Fruit fly (Drosophila melanogaster) S2 (cell line): ENCODE results near the gene Or2a.

Experiments
- CG8478 ChIP-seq: fragments of >200 bp; optimal IDR thresholded peaks from 2 replicates; lab custom pipeline; 2018
- CTCF ChIP-seq, 2 experiments: fragments of >200 bp; optimal IDR thresholded peaks; 2 replicates each; lab custom pipeline; 2018

The Or2a gene

DNA sequence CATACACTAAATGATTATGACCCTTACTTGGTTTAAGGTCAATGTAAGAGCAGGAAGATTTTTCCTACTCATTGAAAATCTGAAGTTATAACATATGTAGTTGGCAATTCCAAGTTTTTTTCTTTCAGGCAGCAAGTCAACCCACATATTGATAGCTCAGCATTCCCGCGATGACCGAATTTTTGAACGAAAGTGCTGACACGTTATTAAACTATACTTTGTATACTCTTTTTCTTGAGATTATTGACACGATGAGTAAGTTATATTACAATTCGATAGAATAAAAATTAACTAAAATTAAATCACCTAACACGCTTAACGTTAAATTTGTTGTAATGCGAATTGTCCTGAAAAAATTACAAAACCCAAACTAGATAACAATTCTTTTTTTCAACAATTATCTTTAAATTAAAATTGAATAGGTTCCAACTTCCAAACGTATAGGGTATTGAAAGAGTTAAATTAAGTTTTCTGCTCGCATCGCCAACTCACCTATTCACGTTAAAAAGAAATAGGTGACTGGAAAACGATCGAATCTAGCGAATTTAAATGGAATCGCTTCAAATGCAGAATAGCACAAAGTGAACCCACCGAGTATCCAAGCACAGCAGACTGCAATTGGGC is 29.3 kb downstream of the Or2a start, which contains the start of gene Vml:
Gene Vml, plus strand, starts transcription at position 574 of the 624 bp plus-strand sequence.
- TF ChIP-seq CTCF (optimal IDR thresholded peaks at IDR 0.05; lab: Kevin White, UChicago) (no peak), CG8478 (lab: Kevin White, UChicago) (no peak)

dm6 chrX:2278782-2279304 is 32.8 kb downstream of the Or2a start:
- TF ChIP-seq CTCF (optimal IDR thresholded peaks at IDR 0.05; lab: Kevin White, UChicago) = no peak
- TF ChIP-seq CG8478 (lab: Kevin White, UChicago) = no peak

DNA sequence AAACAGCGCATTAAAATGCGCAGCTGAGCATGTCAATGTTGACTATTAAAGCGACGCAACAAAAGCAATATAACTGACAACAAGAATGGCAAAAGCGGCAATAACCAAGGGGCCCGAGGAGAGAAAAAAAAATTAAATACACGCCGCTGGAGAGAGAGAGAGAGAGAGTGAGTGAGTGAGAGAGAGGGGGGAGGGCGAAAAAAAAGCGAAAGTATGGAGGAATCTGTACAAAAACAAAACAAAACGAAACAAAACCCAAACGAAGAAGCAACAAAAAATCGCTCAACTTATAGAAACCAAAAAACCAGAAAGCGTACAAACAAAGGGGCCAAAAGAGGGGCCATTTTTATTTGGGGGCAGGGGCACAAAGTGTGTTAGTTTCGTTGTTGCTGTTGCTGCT is 37.4 kb downstream of the Or2a start:
- TF ChIP-seq CTCF (optimal IDR thresholded peaks at IDR 0.05; lab: Kevin White, UChicago) = no peak
- TF ChIP-seq CG8478 (lab: Kevin White, UChicago) = no peak

- TF ChIP-seq CTCF (optimal IDR thresholded peaks at IDR 0.05; lab: Kevin White, UChicago) (no peak), CG8478 (lab: Kevin White, UChicago) (no peak)
These were observed 40.2 kb downstream of the Or2a start for dm6 chrX:2286255-2286654.

DNA sequence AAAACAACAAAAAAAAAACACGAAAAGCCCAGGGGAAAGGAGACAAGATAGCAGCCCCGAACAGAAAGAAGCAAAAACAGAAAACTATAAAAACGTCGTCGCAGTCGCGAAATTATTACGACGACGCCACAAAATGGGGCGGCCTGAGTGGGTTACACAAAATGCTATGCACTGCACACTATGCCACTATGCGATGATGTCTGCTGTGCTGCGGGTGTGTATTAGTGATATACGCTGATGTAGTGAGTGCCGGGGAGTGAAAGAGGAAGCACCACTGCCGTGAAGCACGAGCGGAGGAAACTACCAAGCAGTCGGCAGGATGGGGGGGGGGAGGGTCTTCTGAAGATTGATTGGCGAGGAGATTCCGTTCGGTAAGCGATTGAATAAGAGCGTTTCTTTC is 41.0 kb downstream of the Or2a start:
- TF ChIP-seq CTCF (optimal IDR thresholded peaks at IDR 0.05; lab: Kevin White, UChicago) = no peak
- TF ChIP-seq CG8478 (lab: Kevin White, UChicago) = no peak

DNA sequence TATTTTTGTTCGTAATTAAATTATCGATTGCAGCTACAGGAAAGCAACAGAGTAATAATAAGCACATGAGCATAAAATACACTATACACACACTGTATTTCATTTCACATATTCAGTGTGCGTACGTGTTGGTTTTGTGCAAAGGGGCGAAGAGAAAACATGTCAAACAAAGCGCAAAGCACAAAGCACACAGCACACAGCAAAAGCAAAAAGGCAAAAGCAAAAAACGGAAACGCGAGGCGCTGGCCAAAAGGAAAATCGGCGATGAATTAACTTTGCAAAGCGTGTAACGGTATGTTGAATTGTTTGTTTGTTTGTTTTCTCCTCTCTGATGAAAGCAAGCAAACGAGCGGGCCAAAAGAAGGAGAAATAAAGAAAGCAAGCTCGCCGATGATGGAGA is 42.3 kb downstream of the Or2a start:
- no peak for TF ChIP-seq CG8478 (lab: Kevin White, UChicago)
- TF ChIP-seq CTCF (optimal IDR thresholded peaks at IDR 0.05; lab: Kevin White, UChicago) = no peak

DNA sequence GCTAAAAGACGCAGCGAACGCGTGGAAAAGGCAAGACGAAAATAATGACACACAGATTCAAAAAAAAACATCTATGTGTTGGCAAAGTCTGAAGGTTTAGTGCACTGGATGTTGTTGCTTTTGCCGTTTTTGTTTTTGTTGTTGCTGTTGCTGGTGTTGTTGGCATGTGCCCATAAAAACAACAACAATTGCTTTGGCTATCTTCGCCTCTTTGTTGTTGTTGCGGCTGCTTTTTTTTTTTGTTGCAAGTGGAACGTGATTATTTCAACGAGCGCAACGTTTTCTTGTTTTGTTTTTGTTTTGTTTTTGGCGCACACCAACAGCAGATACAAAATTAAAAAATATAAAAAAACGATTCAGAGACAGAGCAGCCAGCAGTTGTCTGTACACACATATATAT is 43.1 kb downstream of the Or2a start:
- no peak for TF ChIP-seq CG8478 (lab: Kevin White, UChicago)

DNA sequence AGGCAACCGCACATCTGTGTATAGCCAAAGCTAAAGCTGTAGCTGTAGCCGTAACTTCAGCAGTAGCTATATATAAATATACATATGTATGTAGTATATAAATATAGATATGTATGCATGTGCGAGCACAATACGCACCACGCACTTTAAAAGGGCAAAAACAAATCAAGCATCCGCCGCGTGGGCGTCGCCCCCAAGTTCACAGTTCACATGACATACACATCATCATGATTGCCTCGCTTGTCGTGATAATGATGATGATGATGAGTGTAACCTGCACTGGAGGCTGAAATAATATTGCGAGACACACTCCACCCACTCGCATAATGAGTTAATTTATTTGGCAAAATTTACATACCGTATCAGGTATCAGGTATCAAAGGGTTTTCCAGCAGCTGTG is 45.0 kb downstream of the Or2a start:
- TF ChIP-seq CTCF (optimal IDR thresholded peaks at IDR 0.05; lab: Kevin White, UChicago) (no peak), CG8478 (lab: Kevin White, UChicago) (no peak)

DNA sequence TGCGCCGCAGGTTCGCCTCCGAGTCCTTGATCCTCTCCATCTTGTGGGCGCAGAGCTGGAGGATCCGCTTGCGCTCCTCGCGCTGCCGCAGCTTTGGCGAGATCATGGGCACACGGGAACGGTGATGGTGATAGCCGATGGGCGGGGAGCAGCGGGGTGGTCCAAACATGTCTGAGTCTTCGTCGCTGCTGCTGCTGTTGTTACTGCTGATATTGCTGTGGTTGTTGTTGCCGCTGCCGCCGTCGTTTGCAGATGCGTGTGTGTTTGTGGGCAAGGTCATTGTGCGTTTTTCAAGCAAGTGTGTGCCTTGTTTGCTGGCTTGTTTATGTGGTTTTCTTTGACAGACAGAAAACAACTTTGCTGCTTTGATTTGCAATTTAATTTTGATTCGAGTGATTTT is 46.4 kb downstream of the Or2a start:
- TF ChIP-seq CG8478 (lab: Kevin White, UChicago) = no peak
- no peak for TF ChIP-seq CTCF (optimal IDR thresholded peaks at IDR 0.05; lab: Kevin White, UChicago)

DNA sequence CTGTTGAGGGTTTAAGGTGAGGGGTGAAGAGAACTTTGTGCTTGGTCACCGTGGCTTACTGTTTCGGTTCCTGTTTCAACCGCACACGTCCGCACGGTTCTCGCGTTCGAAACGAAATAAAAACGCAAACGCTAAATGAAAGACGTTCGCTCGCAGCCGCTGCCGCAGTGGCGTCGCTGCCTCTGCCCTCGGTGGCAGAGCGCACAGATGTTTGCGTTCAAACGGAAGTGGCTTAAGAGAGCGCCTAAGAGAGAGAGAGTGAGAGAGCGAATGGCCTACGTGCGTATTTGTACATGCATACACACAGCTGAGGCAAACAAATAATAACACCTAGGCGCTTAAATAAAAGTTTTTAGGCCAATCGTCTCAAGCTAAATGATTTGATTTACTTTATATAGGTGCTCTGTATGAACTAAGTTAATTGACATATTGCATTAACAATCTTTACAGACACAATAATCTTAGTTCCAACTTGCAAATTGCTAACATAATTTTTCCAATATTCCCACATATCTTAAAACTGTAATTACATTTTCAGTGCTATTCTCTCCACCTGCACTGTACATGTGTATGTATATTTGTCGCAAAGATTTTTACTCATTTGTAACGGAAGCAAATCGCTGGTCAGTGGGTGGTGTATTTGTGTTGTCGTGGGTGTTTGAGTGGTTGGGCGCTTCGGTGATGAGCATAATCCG is 47.4 kb downstream of the Or2a start, which contains the start of gene CG2865:
Gene CG2865, minus strand, starts transcription at position 118 of the 695 bp plus-strand sequence.
- TF ChIP-seq CG8478 (lab: Kevin White, UChicago) (no peak), CTCF (optimal IDR thresholded peaks at IDR 0.05; lab: Kevin White, UChicago) (no peak)

DNA sequence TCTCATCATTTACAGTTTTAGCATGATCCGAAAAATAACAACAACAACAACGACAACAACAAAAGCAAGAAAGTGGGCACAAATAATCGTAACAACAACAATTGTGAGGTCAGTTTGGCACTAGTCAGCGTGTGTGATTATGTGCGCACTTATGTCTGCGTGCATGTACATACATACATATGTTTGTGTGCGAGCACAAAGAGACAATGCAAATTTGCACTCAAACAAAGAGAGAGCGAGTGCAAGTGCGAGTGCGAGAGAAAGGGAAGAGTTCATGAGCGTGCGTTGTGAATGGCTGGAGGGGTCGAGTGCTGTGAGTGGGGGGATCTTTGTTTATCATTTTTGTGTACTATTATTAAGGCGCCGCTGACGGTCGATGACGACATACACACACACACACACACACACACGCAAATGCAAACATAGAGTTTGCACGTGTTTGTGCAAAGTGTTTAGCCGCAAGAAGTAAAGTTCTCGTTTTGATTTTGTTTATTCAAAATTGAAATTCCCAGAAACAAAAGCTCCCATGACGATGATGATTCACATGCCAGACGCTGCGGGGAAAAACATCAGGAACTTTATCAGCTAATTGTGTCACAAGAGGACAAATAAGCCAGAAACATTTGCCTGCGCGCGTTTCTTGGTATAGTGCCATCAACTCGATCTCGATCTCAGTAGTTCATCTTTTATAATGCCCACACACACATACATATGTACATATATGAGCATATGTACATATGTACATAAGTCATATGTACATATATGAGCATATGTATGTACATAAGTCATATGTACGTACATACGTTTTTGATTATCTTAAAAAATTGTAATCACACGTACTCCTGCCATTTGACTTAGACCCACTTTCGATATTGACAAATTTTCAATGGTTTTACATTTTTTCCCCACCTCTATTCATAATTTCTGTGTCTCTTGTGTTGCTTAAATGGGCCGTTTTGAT is 48.7 kb downstream of the Or2a start:
- TF ChIP-seq CTCF (optimal IDR thresholded peaks at IDR 0.05; lab: Kevin White, UChicago) = no peak
- TF ChIP-seq CG8478 (lab: Kevin White, UChicago) = no peak

DNA sequence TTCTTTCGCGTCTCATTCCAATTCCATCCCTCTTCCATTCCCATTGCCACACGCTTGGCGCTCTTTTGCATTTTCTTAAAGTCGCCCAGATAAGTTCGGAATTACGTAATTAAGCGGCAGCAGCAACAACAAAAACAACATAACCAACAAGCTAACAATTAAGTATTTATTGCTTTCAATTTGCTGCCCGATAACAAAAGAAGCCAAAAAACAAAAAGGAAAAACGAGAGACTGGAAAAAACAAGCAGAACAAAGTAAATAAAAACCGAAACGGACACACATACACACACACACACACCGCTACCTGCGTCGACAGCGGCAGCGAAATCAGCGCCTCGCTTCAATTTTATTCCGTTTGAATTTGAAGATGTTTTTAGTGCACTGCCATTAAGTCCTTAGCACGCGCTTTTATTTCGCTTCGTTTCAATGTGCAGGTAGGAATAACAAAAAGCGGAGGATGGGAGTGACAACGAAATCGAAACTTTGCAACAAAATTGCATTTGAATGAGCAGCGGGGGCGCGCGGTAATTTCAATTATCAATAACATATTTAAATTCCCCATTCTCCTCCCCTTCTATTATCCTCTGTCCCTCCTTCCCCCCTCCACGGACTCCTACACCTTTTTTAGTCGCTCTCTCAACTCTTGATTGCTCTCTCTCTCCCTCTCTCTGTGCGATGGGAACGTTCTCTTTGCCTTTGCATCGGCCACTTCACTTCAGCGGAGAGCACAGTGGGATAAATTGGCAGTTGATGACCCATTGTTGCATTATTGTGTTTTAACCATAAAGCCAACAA is 49.6 kb downstream of the Or2a start, which contains the start of gene Raf:
Gene Raf, plus strand, starts transcription at position 32 of the 795 bp plus-strand sequence.
- no peak for TF ChIP-seq CG8478 (lab: Kevin White, UChicago)
- TF ChIP-seq CTCF (optimal IDR thresholded peaks at IDR 0.05; lab: Kevin White, UChicago) = no peak

dm6 chrX:2296230-2297044 is 50.4 kb downstream of the Or2a start:
- TF ChIP-seq CTCF (optimal IDR thresholded peaks at IDR 0.05; lab: Kevin White, UChicago) (no peak), CG8478 (lab: Kevin White, UChicago) (no peak)
